Fruit fly (Drosophila melanogaster): ENCODE measurements around the gene CG7215.

CG7215 gene

DNA sequence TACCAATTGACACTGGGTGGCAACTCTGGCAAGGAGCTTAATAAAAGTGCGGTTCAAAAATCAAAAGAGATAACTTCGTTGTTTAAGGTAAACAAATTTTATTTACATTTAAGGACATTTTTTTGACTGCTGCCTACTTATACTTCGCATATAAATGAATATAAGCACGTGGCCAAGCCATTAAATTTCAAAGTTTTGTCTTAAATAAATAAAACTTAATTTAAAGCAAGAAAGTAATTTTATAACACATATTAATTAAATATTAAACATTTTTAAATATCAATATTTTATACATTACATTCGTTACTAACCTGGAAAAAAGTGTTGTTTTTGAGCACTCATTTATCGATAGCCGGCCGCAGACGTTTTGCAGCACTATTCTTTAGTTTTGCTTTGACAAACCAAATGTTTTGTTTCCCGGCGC lies 21.6 kb upstream of the CG7215 start, which contains the start of the genes CG12321 and MED17 (continued):
- no peak for TF ChIP-seq MTF-1 (GFP tag; optimal IDR thresholded peaks at IDR 0.05; ENCODE audit: borderline replicate concordance)
- TF ChIP-seq kah (GFP tag; optimal IDR thresholded peaks at IDR 0.05), result peak; percentile 37
- TF ChIP-seq Asciz (GFP tag; optimal IDR thresholded peaks at IDR 0.05), result peak; percentile 78
- no peak; the same call in 1 of the 3 replicates for TF ChIP-seq ci (GFP tag; IDR thresholded peaks at IDR 0.05)
- peak; percentile 82 for TF ChIP-seq ewg (GFP tag; optimal IDR thresholded peaks at IDR 0.05)
- TF ChIP-seq gt (GFP tag; IDR thresholded peaks at IDR 0.05), result peak; percentile 70
- peak; percentile 88 for TF ChIP-seq caup (GFP tag; optimal IDR thresholded peaks at IDR 0.05; ENCODE audit: severe bottlenecking)
- TF ChIP-seq Opbp (GFP tag; IDR thresholded peaks at IDR 0.05; ENCODE audit: partially characterized antibody), result no peak
- TF ChIP-seq CG11723 (GFP tag; optimal IDR thresholded peaks at IDR 0.05), result peak; percentile 82
- no peak for TF ChIP-seq Bgb (GFP tag; IDR thresholded peaks at IDR 0.05; ENCODE audit: partially characterized antibody)
- TF ChIP-seq zen2 (GFP tag; IDR thresholded peaks at IDR 0.05; ENCODE audit: partially characterized antibody), result no peak
- 0 out of 3 replicates have a peak, but pooled peaks have one; percentile 51 for TF ChIP-seq otp (GFP tag; IDR thresholded peaks at IDR 0.05)
- TF ChIP-seq CG1832 (GFP tag; optimal IDR thresholded peaks at IDR 0.05), result no peak
- TF ChIP-seq emc (GFP tag; optimal IDR thresholded peaks at IDR 0.05), result no peak
- peak; percentile 82 for TF ChIP-seq CG3065 (GFP tag; optimal IDR thresholded peaks at IDR 0.05)
- TF ChIP-seq CG4282 (GFP tag; optimal IDR thresholded peaks at IDR 0.05), result no peak
- peak; percentile 87 for TF ChIP-seq CG13424 (tag; optimal IDR thresholded peaks at IDR 0.05)
- TF ChIP-seq Stat92E (GFP tag; optimal IDR thresholded peaks at IDR 0.05), result no peak
- TF ChIP-seq CG8281 (tag; optimal IDR thresholded peaks at IDR 0.05), result peak; percentile 60
- no peak for TF ChIP-seq usp (GFP tag; optimal IDR thresholded peaks at IDR 0.05)
- TF ChIP-seq dpn (GFP tag; optimal IDR thresholded peaks at IDR 0.05), result peak; percentile 66 to 93
- TF ChIP-seq fru (optimal IDR thresholded peaks at IDR 0.05), result no peak
- peak; percentile 92 for TF ChIP-seq ind (GFP tag; optimal IDR thresholded peaks at IDR 0.05)
- TF ChIP-seq twi (tag; optimal IDR thresholded peaks at IDR 0.05), result peak; percentile 79
- TF ChIP-seq Hr39 (optimal IDR thresholded peaks at IDR 0.05), result no peak
- TF ChIP-seq GATAe (GFP tag; conservative IDR thresholded peaks at IDR 0.05), result peak; percentile 62; the same call in 1 of the 2 replicates
- TF ChIP-seq CG7271 (tag; optimal IDR thresholded peaks at IDR 0.05), result peak; percentile 64
- peak; percentile 41 for TF ChIP-seq ab (GFP tag; optimal IDR thresholded peaks at IDR 0.05)
- TF ChIP-seq slp2 (GFP tag; optimal IDR thresholded peaks at IDR 0.05), result no peak
- peak; percentile 46 for TF ChIP-seq CG8359 (GFP tag; optimal IDR thresholded peaks at IDR 0.05; ENCODE audit: borderline replicate concordance)
- peak; percentile 92 for TF ChIP-seq tin (GFP tag; optimal IDR thresholded peaks at IDR 0.05)
- TF ChIP-seq ac (GFP tag; optimal IDR thresholded peaks at IDR 0.05), result peak; percentile 11
- no peak for TF ChIP-seq da (GFP tag; optimal IDR thresholded peaks at IDR 0.05)
- no peak for TF ChIP-seq nau (GFP tag; optimal IDR thresholded peaks at IDR 0.05)
- TF ChIP-seq gcm (GFP tag; optimal IDR thresholded peaks at IDR 0.05), result peak; percentile 61
- peak; percentile 95 for TF ChIP-seq CG3847 (GFP tag; IDR thresholded peaks at IDR 0.05)
- no peak for TF ChIP-seq Hey (tag; optimal IDR thresholded peaks at IDR 0.05)
- TF ChIP-seq CG3995 (GFP tag; optimal IDR thresholded peaks at IDR 0.05), result peak; percentile 27
- no peak for TF ChIP-seq ftz-f1 (GFP tag; optimal IDR thresholded peaks at IDR 0.05)
- TF ChIP-seq CG8924 (tag; optimal IDR thresholded peaks at IDR 0.05), result peak; percentile 90
- peak; percentile 79 for TF ChIP-seq Hsf (GFP tag; optimal IDR thresholded peaks at IDR 0.05)
- peak; percentile 77 for TF ChIP-seq Dip3 (GFP tag; optimal IDR thresholded peaks at IDR 0.05)
- TF ChIP-seq CG4730 (GFP tag; IDR thresholded peaks at IDR 0.05), result peak; percentile 79
- peak; percentile 88 for TF ChIP-seq ken (GFP tag; IDR thresholded peaks at IDR 0.05)
- peak; percentile 88 for TF ChIP-seq B-H2 (GFP tag; optimal IDR thresholded peaks at IDR 0.05)
- peak; percentile 35 for TF ChIP-seq ERR (GFP tag; optimal IDR thresholded peaks at IDR 0.05)
- no peak for TF ChIP-seq gro (GFP tag; optimal IDR thresholded peaks at IDR 0.05)
- TF ChIP-seq dati (GFP tag; IDR thresholded peaks at IDR 0.05), result no peak
- peak; percentile 92 for TF ChIP-seq CG10209 (GFP tag; optimal IDR thresholded peaks at IDR 0.05)
- peak; percentile 98 for TF ChIP-seq Ets65A (GFP tag)
- peak; percentile 76 for TF ChIP-seq CG10462 (GFP tag; optimal IDR thresholded peaks at IDR 0.05)
